Worm (Caenorhabditis elegans): ENCODE data around the gene F49E12.10.
"Not testable (repeated sequence)": the region's sequence is repeated elsewhere in the genome, so short reads cannot be mapped to it uniquely, and the experiment has no call there.

DNA sequence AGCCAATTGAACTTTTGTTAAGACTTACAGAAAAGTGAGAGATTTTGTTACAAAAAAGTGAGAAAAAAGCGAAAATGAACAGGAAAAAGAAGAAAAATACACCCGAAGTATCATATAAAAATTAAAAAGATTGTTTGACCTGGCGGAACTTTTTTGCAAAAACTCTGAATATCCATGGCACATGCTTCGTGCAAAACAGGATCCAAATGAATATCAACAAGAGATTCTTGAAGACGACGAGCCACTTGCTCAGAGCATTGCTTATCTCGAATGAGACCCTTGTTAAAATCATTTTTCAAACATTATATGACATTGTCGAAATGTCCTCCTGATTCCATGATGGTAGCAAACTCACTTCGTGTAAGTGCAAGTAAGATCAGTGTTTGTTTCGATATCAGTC is 28.9 kb downstream of the F49E12.10 start, which contains the start of gene F14E5.8:
- TF ChIP-seq him-1, W03F9.2, dao-5 (tag; optimal IDR thresholded peaks at IDR 0.05): not testable (repeated sequence)

All from whole organism, L4/young adult.